Fruit fly (Drosophila melanogaster) whole organism, embryonic: ENCODE data around the gene CG46026.
A peak's percentile ranks its signal among the peaks of the same experiment; 100 is the strongest.

Experiments
- Ada2b ChIP-seq: fragments of 200-800 bp; sonication (Bioruptor generic); IDR thresholded peaks from 2 replicates; pipeline ENCODE4 v1.3.6; 2022; ENCODE audit warnings: missing biosample characterization, missing genetic modification characterization
- Atf3 ChIP-seq: fragments of 200-800 bp; sonication (Bioruptor generic); optimal IDR thresholded peaks from 3 replicates; lab custom pipeline; 2016; ENCODE audit warnings: missing biosample characterization, missing genetic modification characterization
- CG10209 ChIP-seq: fragments of 200-800 bp; sonication (Bioruptor generic); optimal IDR thresholded peaks from 3 replicates; lab custom pipeline; 2017; ENCODE audit warnings: missing biosample characterization, mild to moderate bottlenecking, missing genetic modification characterization, missing genetic modification reagents
- CG10366 ChIP-seq: fragments of 200-800 bp; sonication (Bioruptor generic); IDR thresholded peaks from 2 replicates; pipeline ENCODE4 v1.3.6; 2022; ENCODE audit warnings: missing biosample characterization, missing genetic modification characterization
- CG10979 ChIP-seq: fragments of 200-800 bp; sonication (Bioruptor generic); optimal IDR thresholded peaks from 2 replicates; lab custom pipeline; 2018; ENCODE audit warnings: missing biosample characterization, mild to moderate bottlenecking, missing genetic modification characterization, moderate library complexity
- CG12942 ChIP-seq: fragments of 200-800 bp; sonication (Bioruptor generic); optimal IDR thresholded peaks from 3 replicates; lab custom pipeline; 2016; ENCODE audit warnings: missing biosample characterization, missing genetic modification characterization
- CG15601 ChIP-seq: fragments of 200-800 bp; sonication (Bioruptor generic); optimal IDR thresholded peaks from 3 replicates; lab custom pipeline; 2019; ENCODE audit warnings: missing biosample characterization, mild to moderate bottlenecking, missing genetic modification characterization, moderate library complexity
- CG17385 ChIP-seq: fragments of 200-800 bp; sonication (Bioruptor generic); optimal IDR thresholded peaks from 3 replicates; lab custom pipeline; 2018; ENCODE audit warnings: missing biosample characterization, mild to moderate bottlenecking, missing genetic modification characterization
- CG18011 ChIP-seq: fragments of 200-800 bp; sonication (Bioruptor generic); optimal IDR thresholded peaks from 2 replicates; lab custom pipeline; 2017; ENCODE audit warnings: missing biosample characterization, missing genetic modification characterization, mild to moderate bottlenecking, moderate library complexity, missing genotype
- CG30020 ChIP-seq: fragments of 200-800 bp; optimal IDR thresholded peaks from 2 replicates; lab custom pipeline; 2019; ENCODE audit warnings: missing biosample characterization, mild to moderate bottlenecking, missing genetic modification characterization, moderate library complexity
- CG4424 ChIP-seq: fragments of 200-800 bp; sonication (Bioruptor generic); optimal IDR thresholded peaks from 3 replicates; lab custom pipeline; 2016; ENCODE audit warnings: missing biosample characterization, missing genetic modification characterization
- CG6175 ChIP-seq: fragments of 200-800 bp; sonication (Bioruptor generic); IDR thresholded peaks from 3 replicates; pipeline ENCODE4 v1.3.6; 2022; ENCODE audit warnings: missing biosample characterization, missing genetic modification characterization
- CG6683 ChIP-seq: fragments of 200-800 bp; sonication (Bioruptor generic); optimal IDR thresholded peaks from 2 replicates; lab custom pipeline; 2017; ENCODE audit warnings: missing biosample characterization, mild to moderate bottlenecking, missing genetic modification characterization, missing genetic modification reagents
- CG8281 ChIP-seq: fragments of 200-800 bp; sonication (Bioruptor generic); optimal IDR thresholded peaks from 2 replicates; lab custom pipeline; 2018; ENCODE audit warnings: missing biosample characterization, mild to moderate bottlenecking, missing genetic modification characterization, moderate library complexity
- CG9215 ChIP-seq: fragments of 200-800 bp; sonication (Bioruptor generic); IDR thresholded peaks from 2 replicates; pipeline ENCODE4 v1.3.6; 2022; ENCODE audit warnings: missing biosample characterization, missing genetic modification characterization
- CkIIα-i1 ChIP-seq: fragments of 200-800 bp; sonication (Bioruptor generic); IDR thresholded peaks from 2 replicates; pipeline ENCODE4 v1.3.6; 2022; ENCODE audit warnings: missing biosample characterization, missing genetic modification characterization
- Dref ChIP-seq: fragments of 200-800 bp; sonication (Bioruptor generic); IDR thresholded peaks from 2 replicates; pipeline ENCODE4 v1.3.6; 2022; ENCODE audit warnings: missing biosample characterization, missing genetic modification characterization
- E2f1 ChIP-seq: fragments of 200-800 bp; sonication (Bioruptor generic); IDR thresholded peaks from 2 replicates; pipeline ENCODE4 v1.3.6; 2022; ENCODE audit warnings: missing biosample characterization, missing genetic modification characterization
- Fer1 ChIP-seq: fragments of 200-800 bp; sonication (Bioruptor generic); optimal IDR thresholded peaks from 2 replicates; lab custom pipeline; 2017; ENCODE audit warnings: missing biosample characterization, mild to moderate bottlenecking, missing genetic modification characterization
- Fer3 ChIP-seq: fragments of 200-800 bp; sonication (Bioruptor generic); optimal IDR thresholded peaks from 2 replicates; lab custom pipeline; 2018; ENCODE audit warnings: missing biosample characterization, mild to moderate bottlenecking, missing genetic modification characterization, moderate library complexity
- HLH4C ChIP-seq: fragments of 200-800 bp; sonication (Bioruptor generic); IDR thresholded peaks from 3 replicates; pipeline ENCODE4 v1.3.6; 2022; ENCODE audit warnings: missing biosample characterization, missing genetic modification characterization; ENCODE audit not compliant: partially characterized antibody
- Hand ChIP-seq: fragments of 200-800 bp; sonication (Bioruptor generic); optimal IDR thresholded peaks from 2 replicates; lab custom pipeline; 2017; ENCODE audit warnings: mild to moderate bottlenecking, missing biosample characterization, missing genetic modification reagents, missing genetic modification characterization
- Hmx ChIP-seq: fragments of 200-800 bp; sonication (Bioruptor generic); optimal IDR thresholded peaks from 2 replicates; lab custom pipeline; 2016; ENCODE audit warnings: missing biosample characterization, missing genetic modification characterization
- Lhr ChIP-seq: fragments of 200-800 bp; sonication (Bioruptor generic); optimal IDR thresholded peaks from 3 replicates; lab custom pipeline; 2017; ENCODE audit warnings: mild to moderate bottlenecking, missing biosample characterization, missing genetic modification reagents, missing genetic modification characterization
- MTF-1 ChIP-seq: fragments of 200-800 bp; sonication (Bioruptor generic); optimal IDR thresholded peaks from 2 replicates; lab custom pipeline; 2018; ENCODE audit warnings: missing biosample characterization, mild to moderate bottlenecking, missing genetic modification characterization, borderline replicate concordance
- NK7.1 ChIP-seq: fragments of 200-800 bp; sonication (Bioruptor generic); optimal IDR thresholded peaks from 3 replicates; lab custom pipeline; 2016; ENCODE audit warnings: missing biosample characterization, missing genetic modification characterization
- Oaz ChIP-seq: fragments of 200-800 bp; sonication (Bioruptor generic); IDR thresholded peaks from 2 replicates; pipeline ENCODE4 v1.3.6; 2022; ENCODE audit warnings: missing biosample characterization, missing genetic modification characterization
- Ravus ChIP-seq: fragments of 200-800 bp; sonication (Bioruptor generic); IDR thresholded peaks from 2 replicates; pipeline ENCODE4 v1.3.6; 2022; ENCODE audit warnings: missing biosample characterization, missing genetic modification characterization
- Rfx ChIP-seq: fragments of 200-800 bp; sonication (Bioruptor generic); IDR thresholded peaks from 2 replicates; pipeline ENCODE4 v1.3.6; 2022; ENCODE audit warnings: missing biosample characterization, missing genetic modification characterization
- Ssrp ChIP-seq: fragments of 200-800 bp; sonication (Bioruptor generic); optimal IDR thresholded peaks from 2 replicates; lab custom pipeline; 2018; ENCODE audit warnings: missing biosample characterization, mild to moderate bottlenecking, missing genetic modification characterization, moderate library complexity
- TFAM ChIP-seq: fragments of 200-800 bp; sonication (Bioruptor generic); optimal IDR thresholded peaks from 2 replicates; lab custom pipeline; 2017; ENCODE audit warnings: missing biosample characterization, missing genetic modification characterization, inconsistent platforms
- Trl ChIP-seq, 3 experiments: fragments of >200 bp in 2 of 3; fragments of 200-800 bp in 1 of 3; sonication (Bioruptor generic) in 1 of 3; optimal IDR thresholded peaks; 2 replicates in 1 of 3; 3 replicates in 2 of 3; lab custom pipeline; 2016 to 2017; ENCODE audit warnings: missing biosample characterization in 1 of 3, missing genetic modification characterization in 1 of 3
- az2 ChIP-seq: fragments of 200-800 bp; sonication (Bioruptor generic); optimal IDR thresholded peaks from 3 replicates; lab custom pipeline; 2016; ENCODE audit warnings: missing biosample characterization, missing genetic modification characterization
- chm ChIP-seq: fragments of 200-800 bp; sonication (Bioruptor generic); IDR thresholded peaks from 2 replicates; pipeline ENCODE4 v1.3.6; 2022; ENCODE audit warnings: missing biosample characterization, missing genetic modification characterization
- hkb ChIP-seq, 2 experiments: fragments of 200-800 bp in 1 of 2; fragments of >200 bp in 1 of 2; sonication (Bioruptor generic) in 1 of 2; IDR thresholded peaks in 1 of 2; optimal IDR thresholded peaks in 1 of 2; 2 replicates each; pipeline versions ENCODE4 v1.3.6 to Lab custom; 2017 to 2022; ENCODE audit warnings: missing biosample characterization in 1 of 2, missing genetic modification characterization in 1 of 2
- hth ChIP-seq: fragments of >200 bp; optimal IDR thresholded peaks from 2 replicates; lab custom pipeline; 2017; ENCODE audit warnings: inconsistent platforms
- jumu ChIP-seq: fragments of 200-800 bp; sonication (Bioruptor generic); optimal IDR thresholded peaks from 3 replicates; lab custom pipeline; 2016; ENCODE audit warnings: missing biosample characterization, missing genetic modification characterization
- klu ChIP-seq: fragments of 200-800 bp; sonication (Bioruptor generic); IDR thresholded peaks from 2 replicates; pipeline ENCODE4 v1.3.6; 2022; ENCODE audit warnings: missing biosample characterization, missing genetic modification characterization
- nerfin-2 ChIP-seq: fragments of 200-800 bp; sonication (Bioruptor generic); IDR thresholded peaks from 2 replicates; pipeline ENCODE4 v1.3.6; 2022; ENCODE audit warnings: missing biosample characterization, missing genetic modification characterization; ENCODE audit not compliant: partially characterized antibody
- nom ChIP-seq: fragments of 200-800 bp; sonication (Bioruptor generic); optimal IDR thresholded peaks from 2 replicates; lab custom pipeline; 2017; ENCODE audit warnings: missing biosample characterization, missing genetic modification characterization, mild to moderate bottlenecking, moderate library complexity, missing genetic modification reagents
- org-1 ChIP-seq: fragments of 200-800 bp; sonication (Bioruptor generic); optimal IDR thresholded peaks from 2 replicates; lab custom pipeline; 2017; ENCODE audit warnings: missing biosample characterization, missing genetic modification characterization
- pan ChIP-seq, 4 experiments: fragments of >200 bp in 3 of 4; fragments of 200-800 bp in 1 of 4; sonication (Bioruptor generic) in 1 of 4; optimal IDR thresholded peaks in 3 of 4; IDR thresholded peaks in 1 of 4; 2 replicates each; pipeline versions ENCODE4 v1.3.6 to Lab custom; 2017 to 2022; ENCODE audit warnings: missing biosample characterization in 2 of 4, missing genetic modification characterization in 2 of 4, mixed read lengths in 1 of 4
- peb ChIP-seq: fragments of 200-800 bp; sonication (Bioruptor generic); IDR thresholded peaks from 2 replicates; pipeline ENCODE4 v1.3.6; 2022; ENCODE audit warnings: missing biosample characterization, missing genetic modification characterization
- seq ChIP-seq: fragments of 200-800 bp; sonication (Bioruptor generic); IDR thresholded peaks from 2 replicates; pipeline ENCODE4 v1.3.6; 2022; ENCODE audit warnings: missing biosample characterization, missing genetic modification characterization
- slbo ChIP-seq: fragments of 200-800 bp; sonication (Bioruptor generic); IDR thresholded peaks from 2 replicates; pipeline ENCODE4 v1.3.6; 2022; ENCODE audit warnings: missing biosample characterization, missing genetic modification characterization
- sob ChIP-seq: fragments of 200-800 bp; sonication (Bioruptor generic); IDR thresholded peaks from 2 replicates; pipeline ENCODE4 v1.3.6; 2022; ENCODE audit warnings: missing biosample characterization, missing genetic modification characterization
- ssp ChIP-seq: fragments of 200-800 bp; sonication (Bioruptor generic); IDR thresholded peaks from 2 replicates; pipeline ENCODE4 v1.3.6; 2022; ENCODE audit warnings: missing biosample characterization, missing genetic modification characterization
- sug ChIP-seq: fragments of 200-800 bp; optimal IDR thresholded peaks from 2 replicates; lab custom pipeline; 2019; ENCODE audit warnings: missing biosample characterization, mild to moderate bottlenecking, missing genetic modification characterization, moderate library complexity
- tin ChIP-seq: fragments of 200-800 bp; sonication (Bioruptor generic); optimal IDR thresholded peaks from 3 replicates; lab custom pipeline; 2016; ENCODE audit warnings: missing biosample characterization, missing genetic modification characterization
- vnd ChIP-seq: fragments of 200-800 bp; sonication (Bioruptor generic); IDR thresholded peaks from 3 replicates; pipeline ENCODE4 v1.3.6; 2022; ENCODE audit warnings: missing biosample characterization, missing genetic modification characterization; ENCODE audit not compliant: partially characterized antibody

CG46026 gene

dm6 chr3R:6345814-6346213 is 39.1 kb downstream of the CG46026 start, which contains the start of the genes SmD2 and CG18048 (continued):
- no peak for TF ChIP-seq MTF-1
- no peak for TF ChIP-seq chm (GFP tag; lab: Robert Waterston, UW)
- no peak for TF ChIP-seq CG10979 (tag; lab: Kevin White, UChicago)
- TF ChIP-seq CG15601 (tag; lab: Kevin White, UChicago) = no peak
- TF ChIP-seq TFAM (GFP tag; lab: Kevin White, UChicago) = no peak
- TF ChIP-seq klu (GFP tag; lab: Robert Waterston, UW) = no peak
- no peak for TF ChIP-seq Hand (GFP tag; lab: Kevin White, UChicago)
- TF ChIP-seq E2f1 (GFP tag; lab: Robert Waterston, UW) = no peak
- peak; percentile 67 for TF ChIP-seq CG30020
- TF ChIP-seq Ssrp (tag; lab: Kevin White, UChicago) = peak; percentile 16
- no peak for TF ChIP-seq CG10366 (GFP tag; lab: Robert Waterston, UW)
- peak; percentile 72 for TF ChIP-seq HLH4C (GFP tag; lab: Robert Waterston, UW)
- no peak for TF ChIP-seq Hmx (GFP tag; lab: Kevin White, UChicago)
- TF ChIP-seq ssp (GFP tag; lab: Robert Waterston, UW) = no peak; the same call in 1 of the 2 replicates
- no peak for TF ChIP-seq az2 (GFP tag; lab: Kevin White, UChicago)
- no peak for TF ChIP-seq tin (GFP tag; lab: Kevin White, UChicago)
- TF ChIP-seq CG6683 (GFP tag; lab: Kevin White, UChicago) = no peak
- no peak for TF ChIP-seq CG10209 (GFP tag; lab: Kevin White, UChicago)
- TF ChIP-seq CG8281 = no peak
- peak; percentile 31 for TF ChIP-seq Dref (GFP tag; lab: Robert Waterston, UW)
- no peak for TF ChIP-seq pan (optimal IDR thresholded peaks at IDR 0.05; lab: Kevin White, UChicago)
- TF ChIP-seq pan (GFP tag; optimal IDR thresholded peaks at IDR 0.05 in 1 of 2, IDR thresholded peaks at IDR 0.05 in 1 of 2) = no peak
- TF ChIP-seq hkb (optimal IDR thresholded peaks at IDR 0.05; lab: Kevin White, UChicago) = peak; percentile 43
- TF ChIP-seq hkb (GFP tag; IDR thresholded peaks at IDR 0.05; lab: Robert Waterston, UW) = no peak
- TF ChIP-seq Ravus = no peak
- TF ChIP-seq org-1 (GFP tag; lab: Kevin White, UChicago) = no peak
- no peak for TF ChIP-seq Ada2b (GFP tag; lab: Robert Waterston, UW)
- TF ChIP-seq NK7.1 = no peak
- peak; percentile 40 for TF ChIP-seq sug (tag; lab: Kevin White, UChicago)
- no peak for TF ChIP-seq Rfx (GFP tag; lab: Robert Waterston, UW)
- no peak for TF ChIP-seq CG18011
- no peak for TF ChIP-seq jumu (GFP tag; lab: Kevin White, UChicago)
- no peak for TF ChIP-seq Trl (optimal IDR thresholded peaks at IDR 0.05; lab: Kevin White, UChicago)
- TF ChIP-seq Trl (GFP tag; optimal IDR thresholded peaks at IDR 0.05; lab: Kevin White, UChicago) = no peak
- TF ChIP-seq Fer1 (GFP tag; lab: Kevin White, UChicago) = peak; percentile 9
- no peak for TF ChIP-seq hth
- peak; percentile 54; the same call in 1 of the 2 replicates for TF ChIP-seq nerfin-2 (GFP tag; lab: Robert Waterston, UW)
- no peak for TF ChIP-seq Oaz
- no peak for TF ChIP-seq CG9215 (GFP tag; lab: Robert Waterston, UW)
- TF ChIP-seq vnd = peak; percentile 75
- TF ChIP-seq Lhr = peak; percentile 57
- TF ChIP-seq Fer3 = no peak
- 0 out of 2 replicates have a peak, but pooled peaks have one; percentile 6 for TF ChIP-seq slbo (GFP tag; lab: Robert Waterston, UW)
- TF ChIP-seq nom = no peak
- TF ChIP-seq sob = no peak
- no peak for TF ChIP-seq CkIIα-i1 (GFP tag; lab: Robert Waterston, UW)
- no peak for TF ChIP-seq seq
- no peak for TF ChIP-seq CG6175 (GFP tag; lab: Robert Waterston, UW)
- no peak for TF ChIP-seq CG4424 (GFP tag; lab: Kevin White, UChicago)
- no peak for TF ChIP-seq peb (GFP tag; lab: Robert Waterston, UW)
- TF ChIP-seq Atf3 (GFP tag; lab: Kevin White, UChicago) = no peak
- TF ChIP-seq CG17385 = no peak
- TF ChIP-seq CG12942 (GFP tag; lab: Kevin White, UChicago) = no peak
